Worm (Caenorhabditis elegans) whole organism, L2 larva: ENCODE data around the gene F15G9.6.

Experiments
- Y55F3AM.14 ChIP-seq: fragments of 200-800 bp; sonication (Bioruptor generic); optimal IDR thresholded peaks from 2 replicates; lab custom pipeline; 2018; ENCODE audit warnings: mild to moderate bottlenecking, missing genetic modification characterization, missing compliant biosample characterization
- ama-1 ChIP-seq: fragments of 150-350 bp; optimal IDR thresholded peaks from 2 replicates; lab custom pipeline; 2018; ENCODE audit warnings: inconsistent platforms
- ceh-82 ChIP-seq: fragments of 150-350 bp; optimal IDR thresholded peaks from 2 replicates; lab custom pipeline; 2014; ENCODE audit warnings: missing biosample characterization, missing genetic modification characterization
- fos-1 ChIP-seq: fragments of 150-350 bp; optimal IDR thresholded peaks from 2 replicates; lab custom pipeline; 2014; ENCODE audit warnings: missing biosample characterization, missing genetic modification characterization
- mab-5 ChIP-seq: fragments of 150-350 bp; optimal IDR thresholded peaks from 2 replicates; lab custom pipeline; 2014; ENCODE audit warnings: missing biosample characterization, missing genetic modification characterization
- mdl-1 ChIP-seq, 2 experiments: fragments of 150-350 bp in 1 of 2; sonication (generic microtip) in 1 of 2; optimal IDR thresholded peaks; 2 replicates each; lab custom pipeline; 2017; ENCODE audit warnings: missing biosample characterization in 2 of 2, missing genetic modification characterization in 2 of 2
- nhr-12 ChIP-seq: fragments of 150-350 bp; optimal IDR thresholded peaks from 2 replicates; lab custom pipeline; 2014; ENCODE audit warnings: missing biosample characterization, missing genetic modification characterization
- unc-39 ChIP-seq: fragments of 150-350 bp; optimal IDR thresholded peaks from 2 replicates; lab custom pipeline; 2014; ENCODE audit warnings: missing biosample characterization, missing genetic modification characterization
- unc-55 ChIP-seq: fragments of 150-350 bp; sonication (generic microtip); optimal IDR thresholded peaks from 3 replicates; lab custom pipeline; 2014; ENCODE audit warnings: missing biosample characterization, missing genetic modification reagents, missing genetic modification characterization
- zag-1 ChIP-seq: fragments of 150-350 bp; optimal IDR thresholded peaks from 2 replicates; lab custom pipeline; 2014; ENCODE audit warnings: missing biosample characterization, missing genetic modification characterization

- TF ChIP-seq unc-55 (no peak), fos-1 (tag; lab: Kevin White, UChicago) (no peak), mab-5 (tag; lab: Kevin White, UChicago) (no peak), zag-1 (tag; lab: Kevin White, UChicago) (no peak), mdl-1 (tag; optimal IDR thresholded peaks at IDR 0.05; lab: Kevin White, UChicago) (no peak), ama-1 (lab: Kevin White, UChicago) (no peak), ceh-82 (tag; lab: Kevin White, UChicago) (no peak), nhr-12 (tag; lab: Kevin White, UChicago) (no peak), Y55F3AM.14 (no peak), unc-39 (tag; lab: Kevin White, UChicago) (no peak)
Observed at ce11 chrX:9677927-9678326, 31.6 kb upstream of the F15G9.6 start.
